Worm (Caenorhabditis elegans) whole organism, midembryonic: Measurements from ENCODE around the gene C53A5.16.
A peak's percentile ranks its signal among the peaks of the same experiment; 100 is the strongest.

Experiments used
- T22C8.4 ChIP-seq: fragments of 200-800 bp; sonication (Bioruptor generic); IDR thresholded peaks from 2 replicates; pipeline ENCODE4 v1.3.6; 2022; ENCODE audit warnings: missing genetic modification characterization, missing compliant biosample characterization
- cog-1 ChIP-seq: sonication (generic microtip); optimal IDR thresholded peaks from 2 replicates; lab custom pipeline; 2016; ENCODE audit warnings: missing genetic modification characterization, missing compliant biosample characterization
- flt-1 ChIP-seq: fragments of 200-800 bp; sonication (Bioruptor generic); IDR thresholded peaks from 2 replicates; pipeline ENCODE4 v1.3.6; 2022; ENCODE audit warnings: missing genetic modification characterization, missing compliant biosample characterization
- klf-2 ChIP-seq: fragments of 200-800 bp; sonication (Bioruptor generic); conservative IDR thresholded peaks from 2 replicates; pipeline ENCODE4 v1.3.6; 2022; ENCODE audit warnings: missing genetic modification reagents, missing genetic modification characterization, missing compliant biosample characterization
- med-1 ChIP-seq: sonication (generic microtip); optimal IDR thresholded peaks from 2 replicates; lab custom pipeline; 2017; ENCODE audit warnings: missing genetic modification characterization, mild to moderate bottlenecking, missing compliant biosample characterization, antibody characterized with exemption, missing genetic modification reagents; ENCODE audit not compliant: insufficient read depth
- ref-1 ChIP-seq: fragments of 200-800 bp; sonication (Bioruptor generic); conservative IDR thresholded peaks from 2 replicates; pipeline ENCODE4 v1.3.6; 2022; ENCODE audit warnings: missing genetic modification reagents, missing genetic modification characterization, missing compliant biosample characterization
- tab-1 ChIP-seq: fragments of 200-800 bp; sonication (Bioruptor generic); IDR thresholded peaks from 2 replicates; pipeline ENCODE4 v1.3.6; 2022; ENCODE audit warnings: missing genetic modification characterization, missing compliant biosample characterization
- ztf-23 ChIP-seq: fragments of 200-800 bp; sonication (Bioruptor generic); IDR thresholded peaks from 2 replicates; pipeline ENCODE4 v1.3.6; 2022; ENCODE audit warnings: missing genetic modification reagents, missing genetic modification characterization, missing compliant biosample characterization
- ztf-29 ChIP-seq: fragments of 200-800 bp; sonication (Bioruptor generic); IDR thresholded peaks from 2 replicates; pipeline ENCODE4 v1.3.6; 2022; ENCODE audit warnings: missing genetic modification reagents, missing genetic modification characterization, missing compliant biosample characterization

C53A5.16 gene

DNA sequence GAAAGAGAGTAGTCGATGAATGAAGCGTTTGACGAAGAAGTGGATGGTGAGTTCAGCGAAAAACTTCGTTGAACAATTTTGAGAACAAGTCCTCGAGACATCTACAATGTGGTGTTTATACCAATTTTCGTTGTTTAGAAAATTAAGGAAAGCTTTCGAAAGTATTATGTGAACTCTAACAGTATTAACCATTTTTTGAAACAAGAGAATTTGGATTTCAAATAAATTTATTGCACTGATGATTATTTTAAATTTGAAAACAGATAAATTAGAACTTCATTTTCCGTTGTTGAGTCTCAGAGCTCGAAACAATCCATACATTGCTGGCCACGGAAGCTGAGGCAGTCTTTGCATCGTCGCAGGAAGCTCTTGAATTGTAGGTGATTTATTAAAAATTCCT is at the start of gene C53A5.16:
C53A5.16 (minus strand) TSS at position 101 of the 400 bp plus-strand sequence.
- TF ChIP-seq cog-1 (tag; lab: Kevin White, UChicago) (no peak), tab-1 (GFP tag; lab: Robert Waterston, UW) (no peak), klf-2 (no peak), T22C8.4 (no peak), ref-1 (GFP tag; lab: Robert Waterston, UW) (no peak), flt-1 (GFP tag; lab: Robert Waterston, UW) (no peak), ztf-23 (no peak), med-1 (no peak), ztf-29 (GFP tag; lab: Robert Waterston, UW) (no peak)

DNA sequence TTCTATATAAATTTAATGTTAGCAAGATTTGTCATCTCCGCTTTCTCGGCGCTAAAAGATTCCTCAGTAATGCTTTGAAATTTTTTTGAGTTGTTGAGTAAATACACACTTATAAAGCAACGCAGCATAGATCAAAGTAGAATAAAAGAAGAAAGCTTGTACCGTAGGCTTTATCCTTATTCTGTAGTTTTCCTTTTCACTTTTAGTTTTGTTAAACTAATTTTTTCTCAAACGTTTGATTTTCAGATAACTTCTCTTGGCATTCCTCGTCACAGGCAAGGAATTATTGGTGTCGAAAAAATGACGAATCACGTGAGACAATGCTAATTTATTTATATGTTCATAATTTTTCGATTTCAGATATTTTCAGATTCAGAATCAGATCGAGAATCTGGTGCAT is 40.2 kb upstream of the C53A5.16 start, which contains the start of gene C53A5.11:
C53A5.11 (plus strand) TSS at position 301 of the 400 bp plus-strand sequence.
- no peak for TF ChIP-seq ztf-29 (GFP tag; lab: Robert Waterston, UW)

DNA sequence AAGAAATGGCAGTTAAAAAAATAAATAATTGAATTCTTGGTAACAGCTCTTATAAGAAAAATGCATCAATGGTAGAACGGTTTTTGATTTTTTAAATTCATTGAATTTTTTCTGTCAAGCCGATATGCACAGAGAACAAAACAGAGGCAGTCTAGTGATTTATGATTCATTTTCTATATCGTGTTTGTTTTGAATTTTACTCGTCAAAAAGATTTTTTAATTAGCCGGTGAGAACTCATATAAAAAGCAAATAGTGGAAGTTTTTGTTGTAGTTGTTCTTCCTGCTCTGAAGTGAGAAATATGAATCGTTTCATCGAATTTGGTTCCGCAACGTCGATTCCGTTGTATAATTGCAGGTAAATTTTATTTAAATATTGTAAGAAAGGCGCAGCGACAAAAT is 36.9 kb upstream of the C53A5.16 start, which contains the start of gene srt-32:
srt-32 (plus strand) TSS at position 301 of the 400 bp plus-strand sequence.
- no peak for TF ChIP-seq tab-1 (GFP tag; lab: Robert Waterston, UW)
- TF ChIP-seq flt-1 (GFP tag; lab: Robert Waterston, UW), result no peak
- no peak for TF ChIP-seq T22C8.4
- no peak for TF ChIP-seq ztf-29 (GFP tag; lab: Robert Waterston, UW)
- no peak for TF ChIP-seq ref-1 (GFP tag; lab: Robert Waterston, UW)
- no peak for TF ChIP-seq ztf-23
- no peak for TF ChIP-seq klf-2
- TF ChIP-seq cog-1 (tag; lab: Kevin White, UChicago), result no peak
- no peak for TF ChIP-seq med-1

DNA sequence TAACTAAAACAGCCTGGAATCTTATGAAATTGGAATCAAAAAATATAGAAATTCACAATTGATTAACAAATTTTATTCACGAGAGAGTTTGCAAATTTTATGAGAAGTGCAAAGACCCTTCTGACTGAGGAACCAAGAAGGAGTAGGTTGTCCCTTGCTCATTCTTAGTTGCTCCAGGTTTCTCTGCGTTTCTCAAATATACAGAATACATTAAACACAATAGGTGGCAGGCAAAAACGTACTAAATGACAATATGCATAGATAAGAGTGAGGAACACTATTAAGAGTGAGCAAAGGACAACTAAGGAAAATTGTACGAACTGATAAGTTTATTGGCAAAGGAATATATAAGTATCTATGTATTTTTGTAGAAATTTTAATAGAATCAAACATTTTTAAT is 36.3 kb upstream of the C53A5.16 start, which contains the start of gene C53A5.9:
C53A5.9 (minus strand) TSS at position 101 of the 400 bp plus-strand sequence.
- TF ChIP-seq ztf-29 (GFP tag; lab: Robert Waterston, UW) (no peak), T22C8.4 (no peak), ref-1 (GFP tag; lab: Robert Waterston, UW) (no peak), ztf-23 (no peak), cog-1 (tag; lab: Kevin White, UChicago) (no peak), klf-2 (no peak), tab-1 (GFP tag; lab: Robert Waterston, UW) (no peak), flt-1 (GFP tag; lab: Robert Waterston, UW) (no peak), med-1 (no peak)

DNA sequence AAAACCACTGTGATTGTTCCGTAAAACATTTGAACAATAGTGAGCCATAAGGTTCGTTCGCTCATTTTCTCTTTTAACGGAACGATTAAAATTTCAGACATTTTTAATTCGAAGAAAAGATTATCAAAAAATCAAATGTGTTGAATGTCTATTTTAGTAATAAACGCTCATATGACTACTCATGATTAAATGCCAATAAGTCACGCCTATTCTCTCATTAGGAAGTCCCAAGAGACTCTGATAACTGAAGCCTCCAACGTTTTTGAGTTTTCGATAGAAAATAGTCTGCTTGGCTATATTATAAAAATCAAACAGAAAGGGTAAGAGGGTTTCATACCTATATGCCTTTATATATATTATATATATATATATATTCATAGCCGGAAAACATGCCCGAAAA is 33.8 kb upstream of the C53A5.16 start, which contains the start of gene srg-47:
srg-47 (minus strand) TSS at position 101 of the 400 bp plus-strand sequence.
- TF ChIP-seq ztf-29 (GFP tag; lab: Robert Waterston, UW), result no peak

ce11 chrV:14548510-14548909 is 26.1 kb upstream of the C53A5.16 start:
- TF ChIP-seq flt-1 (GFP tag; lab: Robert Waterston, UW) (no peak), T22C8.4 (no peak), ref-1 (GFP tag; lab: Robert Waterston, UW) (no peak), klf-2 (no peak), cog-1 (tag; lab: Kevin White, UChicago) (no peak), tab-1 (GFP tag; lab: Robert Waterston, UW) (no peak), ztf-29 (GFP tag; lab: Robert Waterston, UW) (no peak)

DNA sequence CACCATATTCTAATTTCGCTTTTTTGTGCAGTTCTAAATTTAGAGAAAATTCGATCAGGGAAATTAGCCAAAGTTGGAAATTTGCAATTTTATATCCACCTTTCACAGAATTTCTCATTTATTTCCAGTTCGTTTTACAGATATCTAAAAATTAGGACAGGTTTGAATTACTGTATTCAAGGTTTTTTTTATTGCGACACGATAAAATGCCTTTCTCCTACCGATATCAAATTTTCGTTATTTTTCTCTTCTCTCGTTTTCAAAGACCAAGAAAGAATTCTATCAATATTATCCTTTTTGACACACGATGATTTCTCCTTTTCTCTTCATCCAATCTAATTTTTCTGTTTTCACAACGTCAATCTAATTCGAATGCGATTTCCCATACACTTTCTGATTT is 24.2 kb upstream of the C53A5.16 start, which contains the start of gene C53A5.13:
C53A5.13 (plus strand) TSS at position 301 of the 400 bp plus-strand sequence.
- no peak for TF ChIP-seq klf-2
- TF ChIP-seq cog-1 (tag; lab: Kevin White, UChicago), result no peak
- no peak for TF ChIP-seq T22C8.4
- no peak for TF ChIP-seq ztf-23
- TF ChIP-seq ref-1 (GFP tag; lab: Robert Waterston, UW), result no peak
- no peak for TF ChIP-seq ztf-29 (GFP tag; lab: Robert Waterston, UW)
- TF ChIP-seq tab-1 (GFP tag; lab: Robert Waterston, UW), result no peak
- TF ChIP-seq med-1, result no peak
- no peak for TF ChIP-seq flt-1 (GFP tag; lab: Robert Waterston, UW)

ce11 chrV:14545816-14546283 is 23.4 kb upstream of the C53A5.16 start, which contains the start of gene rike-1:
TSS of gene rike-1 (minus strand) at chrV:14545866.
- TF ChIP-seq cog-1 (tag; lab: Kevin White, UChicago) (peak; percentile 3), ref-1 (GFP tag; lab: Robert Waterston, UW) (no peak)

DNA sequence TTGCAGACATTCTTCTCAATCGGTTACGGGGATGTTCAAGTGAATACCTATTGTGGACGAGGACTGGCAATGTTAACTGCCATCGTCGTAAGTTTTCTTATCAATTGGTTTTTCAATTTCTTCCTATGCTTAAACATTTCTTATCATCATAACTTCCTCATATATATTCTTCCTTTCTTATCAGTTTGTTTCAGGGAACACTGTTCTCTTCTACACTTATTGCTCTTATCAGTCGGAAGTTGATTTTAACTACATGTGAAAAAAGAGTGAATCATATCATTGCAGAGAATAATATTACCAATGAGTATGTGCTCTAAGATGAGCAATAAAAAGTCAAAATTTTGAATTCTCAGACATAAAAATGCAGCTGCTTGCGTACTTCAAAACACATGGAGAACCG is 19.7 kb upstream of the C53A5.16 start:
- TF ChIP-seq med-1, result no peak
- no peak for TF ChIP-seq ref-1 (GFP tag; lab: Robert Waterston, UW)
- no peak for TF ChIP-seq cog-1 (tag; lab: Kevin White, UChicago)
- TF ChIP-seq ztf-23, result no peak
- TF ChIP-seq flt-1 (GFP tag; lab: Robert Waterston, UW), result no peak
- no peak for TF ChIP-seq klf-2
- no peak for TF ChIP-seq T22C8.4
- no peak for TF ChIP-seq ztf-29 (GFP tag; lab: Robert Waterston, UW)
- TF ChIP-seq tab-1 (GFP tag; lab: Robert Waterston, UW), result no peak

- TF ChIP-seq flt-1 (GFP tag; lab: Robert Waterston, UW) (no peak), ref-1 (GFP tag; lab: Robert Waterston, UW) (no peak), cog-1 (tag; lab: Kevin White, UChicago) (no peak), ztf-23 (no peak), T22C8.4 (no peak), tab-1 (GFP tag; lab: Robert Waterston, UW) (no peak), med-1 (no peak), klf-2 (no peak), ztf-29 (GFP tag; lab: Robert Waterston, UW) (no peak)
Observed at ce11 chrV:14540932-14541331, 18.5 kb upstream of the C53A5.16 start.

- no peak for TF ChIP-seq cog-1 (tag; lab: Kevin White, UChicago)
- TF ChIP-seq flt-1 (GFP tag; lab: Robert Waterston, UW), result no peak
- no peak for TF ChIP-seq med-1
- TF ChIP-seq ztf-23, result no peak
- TF ChIP-seq ref-1 (GFP tag; lab: Robert Waterston, UW), result no peak
- no peak for TF ChIP-seq tab-1 (GFP tag; lab: Robert Waterston, UW)
- no peak for TF ChIP-seq klf-2
- no peak for TF ChIP-seq ztf-29 (GFP tag; lab: Robert Waterston, UW)
- TF ChIP-seq T22C8.4, result no peak
Observed at ce11 chrV:14539355-14539754, 16.9 kb upstream of the C53A5.16 start.
